In the genomic region with DNA sequence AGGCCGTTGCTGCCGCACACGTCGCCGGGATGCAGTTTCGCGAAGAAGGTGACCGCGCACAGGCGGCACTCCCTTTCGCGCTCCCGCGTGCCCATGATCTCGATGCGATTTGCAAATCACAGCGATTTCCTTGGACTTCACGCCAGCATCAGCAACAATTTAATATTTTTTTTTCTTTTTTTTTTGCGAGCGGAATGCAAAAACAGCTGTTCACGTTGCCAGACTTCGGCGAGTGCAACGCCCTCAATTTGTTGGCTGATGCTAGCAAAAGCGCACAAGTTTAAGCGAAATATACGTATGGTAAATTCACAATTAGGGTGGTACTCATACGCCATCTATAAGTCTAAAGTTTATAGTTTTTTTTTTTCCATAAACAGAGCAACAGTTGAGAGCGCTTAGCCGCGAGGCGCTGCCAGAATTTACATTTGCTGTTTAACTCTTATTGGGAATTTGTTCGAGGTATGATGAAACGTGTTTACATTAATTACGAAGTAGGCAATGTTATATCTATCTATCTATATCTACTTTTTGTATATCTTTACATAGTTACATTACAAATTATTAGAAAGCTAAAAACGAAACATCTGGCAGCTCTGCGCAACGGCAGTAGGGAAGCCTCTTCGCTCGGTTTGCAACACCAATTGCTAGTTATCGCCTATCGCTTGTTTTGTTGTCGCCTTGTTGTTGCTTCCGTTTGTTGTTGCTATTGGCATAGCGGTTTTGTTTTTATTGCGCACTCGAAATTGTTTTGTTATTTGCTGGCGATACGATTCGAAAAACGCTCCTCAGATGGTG, we compare ENCODE assay signal across 1 fruit fly cellular context.
A peak's percentile ranks its signal among the peaks of the same experiment; 100 is the strongest.
TF ChIP-seq lines count a peak whose summit lies in the region.

A gene (minus strand): TSS at position 220 of the 795 bp plus-strand sequence.
A gene (plus strand): TSS at position 503 of the 795 bp plus-strand sequence.

TF ChIP-seq in whole organism, embryonic, 481 proteins besides CTCF, POLR2A, EP300 and RAD21 (continued from another document):
- TF ChIP-seq Antp (GFP tag; optimal IDR thresholded peaks at IDR 0.05; lab: Kevin White, UChicago) (no peak), CG13775 (GFP tag; optimal IDR thresholded peaks at IDR 0.05; lab: Kevin White, UChicago) (peak; percentile 46), trem (tag; optimal IDR thresholded peaks at IDR 0.05; lab: Kevin White, UChicago) (peak; percentile 45), CG8924 (tag; optimal IDR thresholded peaks at IDR 0.05; lab: Kevin White, UChicago) (peak; percentile 15), CG17361 (GFP tag; IDR thresholded peaks at IDR 0.05; lab: Robert Waterston, UW) (peak; percentile 50; the same call in 1 of the 3 replicates), CG1233 (GFP tag; optimal IDR thresholded peaks at IDR 0.05; lab: Kevin White, UChicago) (no peak), Hsf (GFP tag; optimal IDR thresholded peaks at IDR 0.05; lab: Kevin White, UChicago) (peak; percentile 6), zfh2 (GFP tag; optimal IDR thresholded peaks at IDR 0.05; lab: Kevin White, UChicago) (peak; percentile 11), stwl (tag; optimal IDR thresholded peaks at IDR 0.05; lab: Kevin White, UChicago) (peak; percentile 60), CG12071 (GFP tag; optimal IDR thresholded peaks at IDR 0.05; lab: Kevin White, UChicago) (no peak), gem (tag; optimal IDR thresholded peaks at IDR 0.05; lab: Kevin White, UChicago) (peak; percentile 30), BtbVII (GFP tag; optimal IDR thresholded peaks at IDR 0.05; lab: Kevin White, UChicago) (no peak), CG4424 (GFP tag; optimal IDR thresholded peaks at IDR 0.05; lab: Kevin White, UChicago) (peak; percentile 4), CG18599 (GFP tag; optimal IDR thresholded peaks at IDR 0.05; lab: Kevin White, UChicago) (peak; percentile 26), Med (GFP tag; lab: Kevin White, UChicago) (peak; percentile 49), scrt (GFP tag; optimal IDR thresholded peaks at IDR 0.05; lab: Kevin White, UChicago) (peak; percentile 65), CG2116 (GFP tag; optimal IDR thresholded peaks at IDR 0.05; lab: Kevin White, UChicago) (peak; percentile 45), CG11723 (GFP tag; optimal IDR thresholded peaks at IDR 0.05; lab: Kevin White, UChicago) (peak; percentile 7), ranshi (GFP tag; IDR thresholded peaks at IDR 0.05; lab: Robert Waterston, UW) (no peak), CG8290 (GFP tag; optimal IDR thresholded peaks at IDR 0.05; lab: Kevin White, UChicago) (peak; percentile 32), CG8290 (tag; optimal IDR thresholded peaks at IDR 0.05; lab: Kevin White, UChicago) (no peak), CG10654 (GFP tag; optimal IDR thresholded peaks at IDR 0.05; lab: Kevin White, UChicago) (peak; percentile 22), CG12659 (GFP tag; optimal IDR thresholded peaks at IDR 0.05; lab: Kevin White, UChicago) (peak; percentile 46), CG12155 (GFP tag; optimal IDR thresholded peaks at IDR 0.05; lab: Kevin White, UChicago) (peak; percentile 17), NK7.1 (GFP tag; optimal IDR thresholded peaks at IDR 0.05; lab: Kevin White, UChicago) (no peak), CG4328 (GFP tag; optimal IDR thresholded peaks at IDR 0.05; lab: Kevin White, UChicago) (no peak), Pdp1 (GFP tag; optimal IDR thresholded peaks at IDR 0.05; lab: Kevin White, UChicago) (no peak), ro (GFP tag; IDR thresholded peaks at IDR 0.05; lab: Robert Waterston, UW) (no peak), CG17612 (GFP tag; IDR thresholded peaks at IDR 0.05; lab: Robert Waterston, UW) (no peak), CG11504 (tag; optimal IDR thresholded peaks at IDR 0.05; lab: Kevin White, UChicago) (peak; percentile 22), tll (GFP tag; optimal IDR thresholded peaks at IDR 0.05; lab: Kevin White, UChicago) (no peak), HLH4C (GFP tag; IDR thresholded peaks at IDR 0.05; lab: Robert Waterston, UW; ENCODE audit: partially characterized antibody) (no peak), CG15696 (tag; optimal IDR thresholded peaks at IDR 0.05; lab: Kevin White, UChicago) (no peak), dpn (GFP tag; optimal IDR thresholded peaks at IDR 0.05; lab: Kevin White, UChicago) (peak in 1 of 2 experiments; percentile 17), chinmo (GFP tag; IDR thresholded peaks at IDR 0.05; lab: Robert Waterston, UW; ENCODE audit: partially characterized antibody) (0 out of 4 replicates have a peak, but pooled peaks have one; percentile 13), MBD-R2 (GFP tag; IDR thresholded peaks at IDR 0.05; lab: Robert Waterston, UW) (peak; percentile 67), CG12391 (tag; optimal IDR thresholded peaks at IDR 0.05; lab: Kevin White, UChicago) (peak; percentile 31), Awh (GFP tag; IDR thresholded peaks at IDR 0.05; lab: Robert Waterston, UW) (no peak), Oli (tag; optimal IDR thresholded peaks at IDR 0.05; lab: Kevin White, UChicago) (no peak), CG14710 (tag; optimal IDR thresholded peaks at IDR 0.05; lab: Kevin White, UChicago) (peak; percentile 33), CG2712 (tag; optimal IDR thresholded peaks at IDR 0.05; lab: Kevin White, UChicago) (peak; percentile 24), row (GFP tag; IDR thresholded peaks at IDR 0.05; lab: Robert Waterston, UW) (peak; percentile 27; the same call in 2 of the 3 replicates), CG30403 (GFP tag; optimal IDR thresholded peaks at IDR 0.05; lab: Kevin White, UChicago) (peak; percentile 39), CG7963 (GFP tag; IDR thresholded peaks at IDR 0.05; lab: Robert Waterston, UW; ENCODE audit: partially characterized antibody) (no peak), gfzf (GFP tag; optimal IDR thresholded peaks at IDR 0.05; lab: Kevin White, UChicago) (peak; percentile 29), Gug (GFP tag; IDR thresholded peaks at IDR 0.05; lab: Robert Waterston, UW) (no peak), D (optimal IDR thresholded peaks at IDR 0.05; lab: Kevin White, UChicago) (no peak), D (GFP tag; optimal IDR thresholded peaks at IDR 0.05; lab: Kevin White, UChicago) (no peak), CG9727 (GFP tag; optimal IDR thresholded peaks at IDR 0.05; lab: Kevin White, UChicago) (peak; percentile 23), hbn (GFP tag; IDR thresholded peaks at IDR 0.05; lab: Robert Waterston, UW; ENCODE audit: partially characterized antibody) (no peak), nmo (GFP tag; optimal IDR thresholded peaks at IDR 0.05; lab: Kevin White, UChicago) (peak; percentile 4), Meics (GFP tag; optimal IDR thresholded peaks at IDR 0.05; lab: Kevin White, UChicago) (peak; percentile 11), CG8281 (tag; optimal IDR thresholded peaks at IDR 0.05; lab: Kevin White, UChicago) (no peak), sob (GFP tag; IDR thresholded peaks at IDR 0.05; lab: Robert Waterston, UW) (0 out of 2 replicates have a peak, but pooled peaks have one; percentile 6), CG13894 (tag; optimal IDR thresholded peaks at IDR 0.05; lab: Kevin White, UChicago) (no peak), Ets97D (GFP tag; optimal IDR thresholded peaks at IDR 0.05; lab: Kevin White, UChicago) (peak; percentile 46), CG12744 (GFP tag; optimal IDR thresholded peaks at IDR 0.05; lab: Kevin White, UChicago) (no peak), CG31365 (tag; optimal IDR thresholded peaks at IDR 0.05; lab: Kevin White, UChicago) (no peak), CrebB (tag; optimal IDR thresholded peaks at IDR 0.05; lab: Kevin White, UChicago) (no peak), sens (GFP tag; lab: Kevin White, UChicago) (peak; percentile 74), Hr51 (GFP tag; optimal IDR thresholded peaks at IDR 0.05; lab: Kevin White, UChicago) (peak in 1 of 2 experiments; percentile 6), CG4617 (GFP tag; optimal IDR thresholded peaks at IDR 0.05; lab: Kevin White, UChicago; ENCODE audit: borderline replicate concordance) (no peak), mam (GFP tag; optimal IDR thresholded peaks at IDR 0.05; lab: Kevin White, UChicago) (peak; percentile 26), crp (GFP tag; optimal IDR thresholded peaks at IDR 0.05; lab: Kevin White, UChicago) (peak; percentile 28 to 83), pzg (GFP tag; optimal IDR thresholded peaks at IDR 0.05; lab: Kevin White, UChicago) (peak; percentile 50), danr (GFP tag; IDR thresholded peaks at IDR 0.05; lab: Robert Waterston, UW) (no peak), crc (GFP tag; optimal IDR thresholded peaks at IDR 0.05; lab: Kevin White, UChicago) (no peak), Xbp1 (GFP tag; optimal IDR thresholded peaks at IDR 0.05; lab: Kevin White, UChicago) (peak; percentile 15), fd64A (GFP tag; optimal IDR thresholded peaks at IDR 0.05; lab: Kevin White, UChicago) (no peak), CG9932 (GFP tag; IDR thresholded peaks at IDR 0.05; lab: Robert Waterston, UW) (peak; percentile 21; the same call in 1 of the 2 replicates), Lim3 (GFP tag; IDR thresholded peaks at IDR 0.05; lab: Robert Waterston, UW) (no peak), BEAF-32 (GFP tag; optimal IDR thresholded peaks at IDR 0.05; lab: Kevin White, UChicago) (peak; percentile 50), trh (GFP tag; optimal IDR thresholded peaks at IDR 0.05; lab: Kevin White, UChicago) (no peak), ftz-f1 (GFP tag; optimal IDR thresholded peaks at IDR 0.05; lab: Kevin White, UChicago) (no peak), CG10979 (tag; optimal IDR thresholded peaks at IDR 0.05; lab: Kevin White, UChicago) (no peak), pho (GFP tag; optimal IDR thresholded peaks at IDR 0.05; lab: Kevin White, UChicago) (peak; percentile 3), Dip3 (GFP tag; optimal IDR thresholded peaks at IDR 0.05; lab: Kevin White, UChicago) (peak; percentile 14), Sox102F (GFP tag; optimal IDR thresholded peaks at IDR 0.05; lab: Kevin White, UChicago) (peak; percentile 13), Mad (GFP tag; optimal IDR thresholded peaks at IDR 0.05; lab: Kevin White, UChicago) (no peak), CG17359 (tag; optimal IDR thresholded peaks at IDR 0.05; lab: Kevin White, UChicago) (peak; percentile 60), CG4820 (GFP tag; optimal IDR thresholded peaks at IDR 0.05; lab: Kevin White, UChicago) (peak; percentile 3), CG13624 (GFP tag; optimal IDR thresholded peaks at IDR 0.05; lab: Kevin White, UChicago) (peak; percentile 18), CoRest (tag; optimal IDR thresholded peaks at IDR 0.05; lab: Kevin White, UChicago) (peak; percentile 35), disco-r (GFP tag; optimal IDR thresholded peaks at IDR 0.05; lab: Kevin White, UChicago) (no peak), ind (GFP tag; optimal IDR thresholded peaks at IDR 0.05; lab: Kevin White, UChicago) (no peak), PHDP (tag; optimal IDR thresholded peaks at IDR 0.05; lab: Kevin White, UChicago) (peak; percentile 10), zen (tag; optimal IDR thresholded peaks at IDR 0.05; lab: Kevin White, UChicago) (no peak), CG16813 (GFP tag; IDR thresholded peaks at IDR 0.05; lab: Robert Waterston, UW; ENCODE audit: partially characterized antibody) (0 out of 3 replicates have a peak, but pooled peaks have one; percentile 6), Bgb (GFP tag; IDR thresholded peaks at IDR 0.05; lab: Robert Waterston, UW; ENCODE audit: partially characterized antibody) (no peak), CG7556 (GFP tag; optimal IDR thresholded peaks at IDR 0.05; lab: Kevin White, UChicago) (peak; percentile 16), dm (GFP tag; optimal IDR thresholded peaks at IDR 0.05; lab: Kevin White, UChicago) (peak; percentile 19), Bdp1 (GFP tag; optimal IDR thresholded peaks at IDR 0.05; lab: Kevin White, UChicago) (peak; percentile 13), lilli (GFP tag; optimal IDR thresholded peaks at IDR 0.05; lab: Kevin White, UChicago) (peak; percentile 43), CG12104 (GFP tag; optimal IDR thresholded peaks at IDR 0.05; lab: Kevin White, UChicago) (no peak), vvl (GFP tag; IDR thresholded peaks at IDR 0.05; lab: Robert Waterston, UW) (no peak), CG14860 (GFP tag; IDR thresholded peaks at IDR 0.05; lab: Robert Waterston, UW; ENCODE audit: partially characterized antibody) (no peak), HLH54F (GFP tag; optimal IDR thresholded peaks at IDR 0.05; lab: Kevin White, UChicago) (peak; percentile 32), lab (GFP tag; optimal IDR thresholded peaks at IDR 0.05; lab: Kevin White, UChicago) (peak; percentile 26), Chrac-16 (GFP tag; optimal IDR thresholded peaks at IDR 0.05; lab: Kevin White, UChicago) (no peak), Ets65A (GFP tag; lab: Kevin White, UChicago) (peak; percentile 81), Sin3A (optimal IDR thresholded peaks at IDR 0.05; lab: Kevin White, UChicago) (peak; percentile 76), gt (GFP tag; IDR thresholded peaks at IDR 0.05; lab: Robert Waterston, UW) (no peak), CG2120 (GFP tag; optimal IDR thresholded peaks at IDR 0.05; lab: Kevin White, UChicago) (peak; percentile 41), fru (optimal IDR thresholded peaks at IDR 0.05; lab: Kevin White, UChicago) (no peak), CG3281 (GFP tag; optimal IDR thresholded peaks at IDR 0.05; lab: Kevin White, UChicago) (peak; percentile 18)
TF ChIP-seq in whole organism, embryonic: peak in this region for 87.
